Worm (Caenorhabditis elegans): Measurements from ENCODE around the gene fbxa-182.

ce11 chrII:2440312-2440711 is 27.8 kb upstream of the fbxa-182 start:
- TF ChIP-seq ama-1 (optimal IDR thresholded peaks at IDR 0.05) (no peak), Y5F2A.4 (GFP tag; optimal IDR thresholded peaks at IDR 0.05) (no peak), lin-13 (GFP tag; optimal IDR thresholded peaks at IDR 0.05) (no peak), pqm-1 (tag; optimal IDR thresholded peaks at IDR 0.05) (no peak), snpc-4 (tag; optimal IDR thresholded peaks at IDR 0.05) (no peak), fkh-10 (GFP tag; optimal IDR thresholded peaks at IDR 0.05) (no peak), dmd-8 (GFP tag; IDR thresholded peaks at IDR 0.05) (no peak), zag-1 (tag; optimal IDR thresholded peaks at IDR 0.05) (no peak), cey-2 (tag; optimal IDR thresholded peaks at IDR 0.05; ENCODE audit: borderline replicate concordance, insufficient read depth) (no peak), nhr-25 (tag; optimal IDR thresholded peaks at IDR 0.05; ENCODE audit: borderline replicate concordance, insufficient read depth) (no peak), Y48G9A.11 (GFP tag; IDR thresholded peaks at IDR 0.05) (no peak)
